Worm (Caenorhabditis elegans) whole organism, early embryonic: Measurements from ENCODE around the gene T27E9.2.
"Not testable (repeated sequence)": the region's sequence is repeated elsewhere in the genome, so short reads cannot be mapped to it uniquely, and the experiment has no call there.

Experiments used
- B0310.2 ChIP-seq: sonication (generic microtip); optimal IDR thresholded peaks from 2 replicates; lab custom pipeline; 2016; ENCODE audit warnings: mild to moderate bottlenecking, missing genetic modification characterization, missing compliant biosample characterization
- F13C5.2 ChIP-seq: sonication (generic microtip); optimal IDR thresholded peaks from 2 replicates; lab custom pipeline; 2017; ENCODE audit warnings: mild to moderate bottlenecking, missing genetic modification characterization, inconsistent platforms, missing compliant biosample characterization
- aly-1 ChIP-seq: sonication (generic microtip); optimal IDR thresholded peaks from 2 replicates; lab custom pipeline; 2016; ENCODE audit warnings: missing genetic modification characterization, missing compliant biosample characterization
- ama-1 ChIP-seq: fragments of 150-350 bp; optimal IDR thresholded peaks from 2 replicates; lab custom pipeline; 2014
- ceh-13 ChIP-seq: fragments of 200-800 bp; sonication (Bioruptor generic); optimal IDR thresholded peaks from 2 replicates; lab custom pipeline; 2018; ENCODE audit warnings: mild to moderate bottlenecking, missing genetic modification characterization, missing compliant biosample characterization
- ceh-36 ChIP-seq: sonication (generic microtip); optimal IDR thresholded peaks from 2 replicates; lab custom pipeline; 2016; ENCODE audit warnings: missing genetic modification characterization, inconsistent platforms, missing compliant biosample characterization
- ets-7 ChIP-seq: sonication (generic microtip); optimal IDR thresholded peaks from 2 replicates; lab custom pipeline; 2016; ENCODE audit warnings: missing genotype, missing genetic modification characterization, missing compliant biosample characterization
- flt-1 ChIP-seq: fragments of 200-800 bp; sonication (Bioruptor generic); IDR thresholded peaks from 2 replicates; pipeline ENCODE4 v1.3.6; 2022; ENCODE audit warnings: missing genetic modification characterization, missing compliant biosample characterization
- hmbx-1 ChIP-seq: sonication (generic microtip); optimal IDR thresholded peaks from 2 replicates; lab custom pipeline; 2016; ENCODE audit warnings: mild to moderate bottlenecking, missing genetic modification characterization, missing compliant biosample characterization
- hmg-4 ChIP-seq: fragments of 200-800 bp; sonication (Bioruptor generic); optimal IDR thresholded peaks from 2 replicates; lab custom pipeline; 2018; ENCODE audit warnings: mild to moderate bottlenecking, missing genetic modification characterization, missing compliant biosample characterization
- hnd-1 ChIP-seq: sonication (generic microtip); optimal IDR thresholded peaks from 2 replicates; lab custom pipeline; 2016; ENCODE audit warnings: missing genetic modification characterization, missing compliant biosample characterization
- pes-1 ChIP-seq: fragments of 200-800 bp; sonication (Bioruptor generic); IDR thresholded peaks from 2 replicates; pipeline ENCODE4 v1.3.6; 2022; ENCODE audit warnings: missing genetic modification reagents, missing genetic modification characterization, missing compliant biosample characterization
- scrt-1 ChIP-seq: fragments of 200-800 bp; sonication (Bioruptor generic); IDR thresholded peaks from 2 replicates; pipeline ENCODE4 v1.3.6; 2022; ENCODE audit warnings: missing genetic modification characterization, missing compliant biosample characterization
- sea-1 ChIP-seq: fragments of 200-800 bp; sonication (Bioruptor generic); conservative IDR thresholded peaks from 2 replicates; pipeline ENCODE4 v1.3.6; 2022; ENCODE audit warnings: missing genetic modification characterization, missing compliant biosample characterization
- tbx-11 ChIP-seq: fragments of 200-800 bp; sonication (Bioruptor generic); IDR thresholded peaks from 2 replicates; pipeline ENCODE4 v1.3.6; 2022; ENCODE audit warnings: missing genetic modification characterization, missing compliant biosample characterization
- tbx-37 ChIP-seq: fragments of 200-800 bp; sonication (Bioruptor generic); conservative IDR thresholded peaks from 2 replicates; pipeline ENCODE4 v1.3.6; 2022; ENCODE audit warnings: missing genetic modification reagents, missing genetic modification characterization, missing compliant biosample characterization
- tra-4 ChIP-seq: sonication (generic microtip); optimal IDR thresholded peaks from 2 replicates; lab custom pipeline; 2017; ENCODE audit warnings: missing genetic modification characterization, missing compliant biosample characterization

T27E9.2 gene

ce11 chrIII:13462138-13462634 lies at the start of gene T27E9.2, which contains the start of gene abcf-2:
Gene T27E9.2, minus strand, starts transcription at chrIII:13462584.
Gene abcf-2, minus strand, starts transcription at chrIII:13462238.
- TF ChIP-seq ceh-36 (tag; lab: Kevin White, UChicago), result no peak

ce11 chrIII:13510753-13511152 lies 48.4 kb upstream of the T27E9.2 start:
- TF ChIP-seq pes-1 (GFP tag; lab: Robert Waterston, UW), result no peak

- no peak for TF ChIP-seq ets-7 (tag; lab: Kevin White, UChicago)
Measured at ce11 chrIII:13505718-13506117, 43.3 kb upstream of the T27E9.2 start, which contains the start of gene T28A8.3. Gene T28A8.3, plus strand, starts transcription at chrIII:13506018.

- TF ChIP-seq tbx-37 (GFP tag; lab: Robert Waterston, UW) (no peak), pes-1 (GFP tag; lab: Robert Waterston, UW) (no peak)
Measured at ce11 chrIII:13503379-13503778, 41.0 kb upstream of the T27E9.2 start, which contains the start of gene T28A8.4. Gene T28A8.4, plus strand, starts transcription at chrIII:13503679.

ce11 chrIII:13502513-13502912 lies 40.1 kb upstream of the T27E9.2 start, which contains the start of gene T28A8.8:
Gene T28A8.8, plus strand, starts transcription at chrIII:13502813.
- TF ChIP-seq hmg-4 (GFP tag; lab: Kevin White, UChicago), result no peak
- TF ChIP-seq aly-1, result no peak
- TF ChIP-seq scrt-1, result no peak
- TF ChIP-seq sea-1, result no peak
- no peak for TF ChIP-seq B0310.2 (tag; lab: Kevin White, UChicago)
- TF ChIP-seq hmbx-1 (tag; lab: Kevin White, UChicago), result no peak
- no peak for TF ChIP-seq ceh-36 (tag; lab: Kevin White, UChicago)
- TF ChIP-seq ama-1 (lab: Kevin White, UChicago), result no peak
- TF ChIP-seq tbx-37 (GFP tag; lab: Robert Waterston, UW), result no peak

- TF ChIP-seq B0310.2 (tag; lab: Kevin White, UChicago) (no peak), hmbx-1 (tag; lab: Kevin White, UChicago) (no peak), ceh-13 (GFP tag; lab: Kevin White, UChicago) (no peak), ceh-36 (tag; lab: Kevin White, UChicago) (no peak), hnd-1 (tag; lab: Kevin White, UChicago) (no peak), sea-1 (no peak), aly-1 (no peak), scrt-1 (no peak), ama-1 (lab: Kevin White, UChicago) (no peak), tbx-37 (GFP tag; lab: Robert Waterston, UW) (no peak), flt-1 (GFP tag; lab: Robert Waterston, UW) (no peak), F13C5.2 (tag; lab: Kevin White, UChicago) (no peak), hmg-4 (GFP tag; lab: Kevin White, UChicago) (no peak), pes-1 (GFP tag; lab: Robert Waterston, UW) (no peak)
Measured at ce11 chrIII:13501599-13501998, 39.2 kb upstream of the T27E9.2 start, which contains the start of gene T28A8.5. Gene T28A8.5, plus strand, starts transcription at chrIII:13501630.

- TF ChIP-seq scrt-1; aly-1; hmbx-1 (tag; lab: Kevin White, UChicago): not testable (repeated sequence)
Measured at ce11 chrIII:13498899-13499298, 36.5 kb upstream of the T27E9.2 start, which contains the start of gene T28A8.6. Gene T28A8.6, plus strand, starts transcription at chrIII:13499199.

- no peak for TF ChIP-seq F13C5.2 (tag; lab: Kevin White, UChicago)
- no peak for TF ChIP-seq ceh-13 (GFP tag; lab: Kevin White, UChicago)
- TF ChIP-seq tbx-37 (GFP tag; lab: Robert Waterston, UW), result no peak
- no peak for TF ChIP-seq ama-1 (lab: Kevin White, UChicago)
- no peak for TF ChIP-seq flt-1 (GFP tag; lab: Robert Waterston, UW)
- no peak for TF ChIP-seq hnd-1 (tag; lab: Kevin White, UChicago)
- TF ChIP-seq pes-1 (GFP tag; lab: Robert Waterston, UW), result no peak
- TF ChIP-seq ets-7 (tag; lab: Kevin White, UChicago), result no peak
- no peak for TF ChIP-seq scrt-1
- TF ChIP-seq ceh-36 (tag; lab: Kevin White, UChicago), result no peak
- no peak for TF ChIP-seq hmg-4 (GFP tag; lab: Kevin White, UChicago)
- no peak for TF ChIP-seq hmbx-1 (tag; lab: Kevin White, UChicago)
- TF ChIP-seq tra-4 (tag; lab: Kevin White, UChicago), result no peak
- TF ChIP-seq aly-1, result no peak
- no peak for TF ChIP-seq sea-1
- TF ChIP-seq B0310.2 (tag; lab: Kevin White, UChicago), result no peak
- TF ChIP-seq tbx-11, result no peak
Measured at ce11 chrIII:13495571-13495970, 33.2 kb upstream of the T27E9.2 start, which contains the start of gene T28A8.2. Gene T28A8.2, minus strand, starts transcription at chrIII:13495671.

ce11 chrIII:13492377-13492776 lies 30.0 kb upstream of the T27E9.2 start, which contains the start of gene twk-40:
Gene twk-40, minus strand, starts transcription at chrIII:13492477.
- no peak for TF ChIP-seq ets-7 (tag; lab: Kevin White, UChicago)
- no peak for TF ChIP-seq hmbx-1 (tag; lab: Kevin White, UChicago)
- no peak for TF ChIP-seq hmg-4 (GFP tag; lab: Kevin White, UChicago)
- no peak for TF ChIP-seq ceh-36 (tag; lab: Kevin White, UChicago)
- TF ChIP-seq tbx-37 (GFP tag; lab: Robert Waterston, UW), result no peak
- no peak for TF ChIP-seq scrt-1
- no peak for TF ChIP-seq B0310.2 (tag; lab: Kevin White, UChicago)
- no peak for TF ChIP-seq pes-1 (GFP tag; lab: Robert Waterston, UW)
- TF ChIP-seq F13C5.2 (tag; lab: Kevin White, UChicago), result no peak
- TF ChIP-seq aly-1, result no peak
- TF ChIP-seq sea-1, result no peak
- no peak for TF ChIP-seq tbx-11
- no peak for TF ChIP-seq flt-1 (GFP tag; lab: Robert Waterston, UW)
